Worm (Caenorhabditis elegans) whole organism, L2 larva: ENCODE results near the gene T28F12.1.

Experiments
- alr-1 ChIP-seq: fragments of 150-350 bp; optimal IDR thresholded peaks from 2 replicates; lab custom pipeline; 2014; ENCODE audit warnings: missing biosample characterization, missing genetic modification characterization
- aly-2 ChIP-seq: fragments of 150-350 bp; optimal IDR thresholded peaks from 2 replicates; lab custom pipeline; 2014; ENCODE audit warnings: missing biosample characterization, missing genetic modification characterization
- egl-27 ChIP-seq: sonication (generic microtip); optimal IDR thresholded peaks from 3 replicates; lab custom pipeline; 2017; ENCODE audit warnings: missing biosample characterization, missing genetic modification reagents, missing genetic modification characterization
- elt-3 ChIP-seq: sonication (generic microtip); optimal IDR thresholded peaks from 2 replicates; lab custom pipeline; 2017; ENCODE audit warnings: missing biosample characterization, missing genetic modification characterization
- fos-1 ChIP-seq: fragments of 150-350 bp; optimal IDR thresholded peaks from 2 replicates; lab custom pipeline; 2014; ENCODE audit warnings: missing biosample characterization, missing genetic modification characterization
- lin-11 ChIP-seq: fragments of 150-350 bp; sonication (generic microtip); optimal IDR thresholded peaks from 2 replicates; lab custom pipeline; 2014; ENCODE audit warnings: missing biosample characterization, missing genetic modification characterization, inconsistent platforms, mixed read lengths
- mdl-1 ChIP-seq, 2 experiments: fragments of 150-350 bp in 1 of 2; sonication (generic microtip) in 1 of 2; optimal IDR thresholded peaks; 2 replicates each; lab custom pipeline; 2017; ENCODE audit warnings: missing biosample characterization in 2 of 2, missing genetic modification characterization in 2 of 2
- nhr-12 ChIP-seq: fragments of 150-350 bp; optimal IDR thresholded peaks from 2 replicates; lab custom pipeline; 2014; ENCODE audit warnings: missing biosample characterization, missing genetic modification characterization

- TF ChIP-seq lin-11 (tag; lab: Kevin White, UChicago) (no peak), aly-2 (tag; lab: Kevin White, UChicago) (no peak), alr-1 (no peak), fos-1 (tag; lab: Kevin White, UChicago) (peak; percentile 28), egl-27 (tag; lab: Kevin White, UChicago) (no peak), elt-3 (tag; lab: Kevin White, UChicago) (no peak), nhr-12 (tag; lab: Kevin White, UChicago) (no peak), mdl-1 (tag; optimal IDR thresholded peaks at IDR 0.05; lab: Kevin White, UChicago) (no peak)
These were observed 16.7 kb upstream of the T28F12.1 start for ce11 chrV:4496104-4496586.
